Worm (Caenorhabditis elegans): ENCODE data around the gene F59G1.8.

The F59G1.8 gene

DNA sequence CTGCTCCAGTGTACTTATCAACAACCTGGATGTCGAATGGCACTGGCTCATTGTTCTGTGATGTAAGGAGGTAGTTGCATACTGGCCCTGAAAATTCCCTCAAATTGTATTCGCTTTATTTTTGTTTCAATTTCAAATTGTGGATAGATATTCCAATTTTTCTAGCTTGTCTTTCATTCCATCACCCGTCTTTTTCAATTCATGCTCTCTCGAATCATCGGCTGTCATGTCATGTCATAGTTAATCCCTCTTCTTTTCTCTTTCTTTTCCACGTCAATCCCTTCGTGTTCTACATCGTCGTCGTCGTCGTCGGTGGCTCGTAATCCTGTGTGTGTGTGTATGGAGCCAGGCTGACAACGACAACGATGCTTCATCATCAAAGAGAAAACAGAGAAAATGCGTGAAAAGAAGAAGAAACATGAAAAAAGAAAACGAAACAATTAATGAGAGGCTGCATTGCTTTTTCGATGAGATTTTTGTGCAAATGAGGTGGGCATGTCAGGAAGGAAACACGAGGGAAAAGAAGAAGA, 49.3 kb downstream of the F59G1.8 start:
- no peak for TF ChIP-seq tbx-11 (GFP tag; IDR thresholded peaks at IDR 0.05)
- no peak for TF ChIP-seq ama-1 (optimal IDR thresholded peaks at IDR 0.05)
- peak; percentile 19 for TF ChIP-seq ceh-36 (tag; optimal IDR thresholded peaks at IDR 0.05)
- no peak for TF ChIP-seq scrt-1 (GFP tag; IDR thresholded peaks at IDR 0.05)
- no peak for TF ChIP-seq B0310.2 (tag; optimal IDR thresholded peaks at IDR 0.05)
- no peak for TF ChIP-seq hmbx-1 (tag; optimal IDR thresholded peaks at IDR 0.05)
- TF ChIP-seq F13C5.2 (tag; optimal IDR thresholded peaks at IDR 0.05), result no peak
- no peak for TF ChIP-seq ceh-13 (GFP tag; optimal IDR thresholded peaks at IDR 0.05)

DNA sequence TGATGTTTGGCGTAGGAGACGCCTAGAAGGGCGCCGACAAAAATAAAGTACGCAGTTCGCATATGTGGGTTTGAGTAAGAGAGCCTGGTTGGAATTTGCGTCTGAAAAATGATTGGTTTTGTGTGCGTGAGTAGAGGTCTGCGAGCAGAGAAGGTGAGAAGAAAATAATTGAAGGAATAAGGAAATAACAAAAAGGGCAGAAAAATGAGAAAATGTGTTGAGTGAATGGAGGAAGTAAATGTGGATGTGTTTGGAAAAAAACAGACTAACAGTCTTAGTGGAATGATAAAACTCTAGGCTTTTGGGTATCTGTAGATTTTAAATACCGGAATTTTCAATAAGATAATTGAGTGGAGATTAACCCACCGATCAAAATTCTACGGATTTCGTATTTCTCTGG, 50.2 kb downstream of the F59G1.8 start, which contains the start of gene casy-1:
TSS of gene casy-1 (minus strand) at position 101 of the 400 bp plus-strand sequence.
- no peak for TF ChIP-seq tra-4 (tag; optimal IDR thresholded peaks at IDR 0.05)
- no peak for TF ChIP-seq hnd-1 (tag; optimal IDR thresholded peaks at IDR 0.05)
- no peak for TF ChIP-seq ceh-13 (GFP tag; optimal IDR thresholded peaks at IDR 0.05)
- no peak for TF ChIP-seq hmg-4 (GFP tag; optimal IDR thresholded peaks at IDR 0.05)
- no peak for TF ChIP-seq aly-1 (tag; optimal IDR thresholded peaks at IDR 0.05)
- TF ChIP-seq tbx-11 (GFP tag; IDR thresholded peaks at IDR 0.05), result no peak
- TF ChIP-seq ama-1 (optimal IDR thresholded peaks at IDR 0.05), result no peak
- TF ChIP-seq tbx-37 (GFP tag; conservative IDR thresholded peaks at IDR 0.05), result no peak
- no peak for TF ChIP-seq F13C5.2 (tag; optimal IDR thresholded peaks at IDR 0.05)
- no peak for TF ChIP-seq B0310.2 (tag; optimal IDR thresholded peaks at IDR 0.05)
- no peak for TF ChIP-seq flt-1 (GFP tag; IDR thresholded peaks at IDR 0.05)
- no peak for TF ChIP-seq ceh-36 (tag; optimal IDR thresholded peaks at IDR 0.05)
- TF ChIP-seq sea-1 (GFP tag; conservative IDR thresholded peaks at IDR 0.05), result no peak
- no peak for TF ChIP-seq hmbx-1 (tag; optimal IDR thresholded peaks at IDR 0.05)
- no peak for TF ChIP-seq ets-7 (tag; optimal IDR thresholded peaks at IDR 0.05)
